Fruit fly (Drosophila melanogaster): ENCODE measurements around the gene CG2701.

dm6 chrX:2738663-2739062, 18.5 kb upstream of the CG2701 start, which contains the start of gene crm:
- no peak for TF ChIP-seq ac (GFP tag; optimal IDR thresholded peaks at IDR 0.05)
- TF ChIP-seq Elba2 (GFP tag; optimal IDR thresholded peaks at IDR 0.05), result no peak
- no peak for TF ChIP-seq chinmo (GFP tag; IDR thresholded peaks at IDR 0.05; ENCODE audit: partially characterized antibody)
- TF ChIP-seq crp (GFP tag; optimal IDR thresholded peaks at IDR 0.05), result peak in 1 of 2 experiments; percentile 45
- TF ChIP-seq lola (GFP tag; optimal IDR thresholded peaks at IDR 0.05), result no peak

All from whole organism, embryonic.